Worm (Caenorhabditis elegans) whole organism, L4 larva: ENCODE results near the gene exc-15.

Experiments used
- T26A8.4 ChIP-seq: fragments of 200-800 bp; sonication (Bioruptor generic); IDR thresholded peaks from 2 replicates; pipeline ENCODE4 v1.3.6; 2022; ENCODE audit warnings: missing genetic modification characterization, missing compliant biosample characterization
- ceh-82 ChIP-seq: sonication (generic microtip); optimal IDR thresholded peaks from 2 replicates; lab custom pipeline; 2017; ENCODE audit warnings: missing biosample characterization, missing genetic modification characterization
- rbr-2 ChIP-seq: sonication (generic microtip); optimal IDR thresholded peaks from 2 replicates; lab custom pipeline; 2016; ENCODE audit warnings: missing genotype, missing genetic modification characterization, missing compliant biosample characterization
- zag-1 ChIP-seq: fragments of 150-350 bp; optimal IDR thresholded peaks from 2 replicates; lab custom pipeline; 2014; ENCODE audit warnings: missing biosample characterization, missing genetic modification characterization

DNA sequence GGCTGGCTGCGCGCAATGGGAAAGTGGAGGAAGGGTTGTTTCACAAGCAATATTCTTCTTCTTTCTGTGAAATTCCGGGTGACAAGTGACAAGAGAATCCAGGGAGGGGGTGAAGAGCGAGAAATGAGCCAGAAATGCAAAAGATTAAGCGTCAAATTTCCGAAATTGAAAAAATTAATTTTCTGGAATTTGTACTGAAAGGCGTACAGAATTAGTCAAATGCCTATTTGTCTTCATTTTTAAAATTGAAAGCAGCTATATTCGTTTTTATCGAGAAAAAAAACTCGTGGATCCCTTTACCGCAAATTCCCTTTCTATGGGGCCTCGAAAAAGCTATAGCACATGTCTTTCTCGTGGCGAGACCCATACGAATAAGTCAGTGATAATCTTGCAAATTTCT lies 52.5 kb downstream of the exc-15 start:
- TF ChIP-seq ceh-82 (no peak), zag-1 (tag; lab: Kevin White, UChicago) (no peak), rbr-2 (tag; lab: Kevin White, UChicago) (no peak), T26A8.4 (GFP tag; lab: Robert Waterston, UW) (no peak)
